Worm (Caenorhabditis elegans) whole organism, late embryonic: Measurements from ENCODE around the gene srg-23.

Experiments
- K02D7.2 ChIP-seq: sonication (generic microtip); optimal IDR thresholded peaks from 2 replicates; lab custom pipeline; 2017; ENCODE audit warnings: mild to moderate bottlenecking, missing genetic modification characterization, missing compliant biosample characterization
- ceh-9 ChIP-seq: sonication (generic microtip); optimal IDR thresholded peaks from 2 replicates; lab custom pipeline; 2016; ENCODE audit warnings: mild to moderate bottlenecking, missing genetic modification characterization, inconsistent platforms, missing compliant biosample characterization
- fkh-6 ChIP-seq: sonication (generic microtip); optimal IDR thresholded peaks from 2 replicates; lab custom pipeline; 2016; ENCODE audit warnings: missing genetic modification characterization, missing compliant biosample characterization
- nhr-11 ChIP-seq: fragments of 150-350 bp; optimal IDR thresholded peaks from 2 replicates; lab custom pipeline; 2014; ENCODE audit warnings: missing biosample characterization, missing genetic modification characterization
- pat-9 ChIP-seq: fragments of 200-800 bp; sonication (Bioruptor generic); optimal IDR thresholded peaks from 2 replicates; lab custom pipeline; 2018; ENCODE audit warnings: mild to moderate bottlenecking, missing genetic modification characterization, moderate library complexity, missing compliant biosample characterization
- pha-4 ChIP-seq: fragments of 150-350 bp; optimal IDR thresholded peaks from 2 replicates; lab custom pipeline; 2018; ENCODE audit warnings: missing biosample characterization, missing genetic modification reagents, missing genetic modification characterization
- pqm-1 ChIP-seq: sonication (generic microtip); optimal IDR thresholded peaks from 2 replicates; lab custom pipeline; 2016; ENCODE audit warnings: missing genetic modification characterization, missing compliant biosample characterization
- sox-4 ChIP-seq: sonication (generic microtip); optimal IDR thresholded peaks from 2 replicates; lab custom pipeline; 2017; ENCODE audit warnings: mild to moderate bottlenecking, missing genetic modification characterization, inconsistent platforms, missing compliant biosample characterization
- tbx-2 ChIP-seq: sonication (generic microtip); optimal IDR thresholded peaks from 2 replicates; lab custom pipeline; 2016; ENCODE audit warnings: missing genetic modification characterization, missing compliant biosample characterization
- unc-42 ChIP-seq: sonication (generic microtip); optimal IDR thresholded peaks from 2 replicates; lab custom pipeline; 2016; ENCODE audit warnings: missing genotype, missing genetic modification characterization, missing compliant biosample characterization
- unc-55 ChIP-seq: sonication (generic microtip); optimal IDR thresholded peaks from 2 replicates; lab custom pipeline; 2017; ENCODE audit warnings: missing biosample characterization, missing genetic modification reagents, missing genetic modification characterization
- zip-5 ChIP-seq: sonication (generic microtip); optimal IDR thresholded peaks from 2 replicates; lab custom pipeline; 2016; ENCODE audit warnings: missing genetic modification characterization, missing compliant biosample characterization

DNA sequence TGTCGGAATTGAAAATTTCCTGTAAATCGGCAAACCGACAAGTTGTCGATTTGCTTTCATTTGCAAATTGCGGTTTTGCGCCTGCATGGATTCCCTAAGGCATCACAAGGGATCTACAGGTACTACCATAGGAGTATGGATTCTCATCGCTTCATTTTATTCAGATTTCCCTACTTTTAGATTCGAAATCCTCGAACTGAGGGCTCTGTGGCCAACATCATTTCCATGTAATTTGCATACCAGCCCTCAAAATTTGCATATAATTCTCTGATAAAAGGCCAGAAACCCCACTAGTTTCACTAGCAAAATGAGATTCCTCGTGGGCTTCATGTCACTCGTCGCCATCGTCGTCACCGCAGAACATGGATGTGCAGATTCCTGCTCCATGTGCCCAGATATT, 16.4 kb upstream of the srg-23 start, which contains the start of gene Y25C1A.2:
- TF ChIP-seq pha-4 (tag; lab: Kevin White, UChicago) (no peak), unc-55 (GFP tag; lab: Kevin White, UChicago) (no peak), tbx-2 (no peak), ceh-9 (tag; lab: Kevin White, UChicago) (no peak), pqm-1 (no peak), sox-4 (tag; lab: Kevin White, UChicago) (no peak), zip-5 (tag; lab: Kevin White, UChicago) (no peak), fkh-6 (tag; lab: Kevin White, UChicago) (no peak), unc-42 (tag; lab: Kevin White, UChicago) (no peak), nhr-11 (tag; lab: Kevin White, UChicago) (no peak), pat-9 (tag; lab: Kevin White, UChicago) (no peak), K02D7.2 (tag; lab: Kevin White, UChicago) (no peak)
